Worm (Caenorhabditis elegans) whole organism, late embryonic: ENCODE data around the gene C49A9.9.

Experiments
- ama-1 ChIP-seq: fragments of 150-350 bp; optimal IDR thresholded peaks from 2 replicates; lab custom pipeline; 2014
- ceh-22 ChIP-seq: sonication (generic microtip); optimal IDR thresholded peaks from 2 replicates; lab custom pipeline; 2017; ENCODE audit warnings: missing biosample characterization, missing genetic modification characterization
- ceh-48 ChIP-seq: sonication (generic microtip); optimal IDR thresholded peaks from 2 replicates; lab custom pipeline; 2016; ENCODE audit warnings: missing genetic modification characterization, inconsistent platforms, missing compliant biosample characterization
- ceh-9 ChIP-seq: sonication (generic microtip); optimal IDR thresholded peaks from 2 replicates; lab custom pipeline; 2016; ENCODE audit warnings: mild to moderate bottlenecking, missing genetic modification characterization, inconsistent platforms, missing compliant biosample characterization
- fax-1 ChIP-seq: sonication (generic microtip); optimal IDR thresholded peaks from 2 replicates; lab custom pipeline; 2016; ENCODE audit warnings: missing genotype, missing genetic modification characterization, missing compliant biosample characterization
- fkh-10 ChIP-seq: fragments of 150-350 bp; optimal IDR thresholded peaks from 2 replicates; lab custom pipeline; 2014; ENCODE audit warnings: missing biosample characterization, missing genetic modification reagents, missing genetic modification characterization
- nhr-11 ChIP-seq: fragments of 150-350 bp; optimal IDR thresholded peaks from 2 replicates; lab custom pipeline; 2014; ENCODE audit warnings: missing biosample characterization, missing genetic modification characterization
- pat-9 ChIP-seq: fragments of 200-800 bp; sonication (Bioruptor generic); optimal IDR thresholded peaks from 2 replicates; lab custom pipeline; 2018; ENCODE audit warnings: mild to moderate bottlenecking, missing genetic modification characterization, moderate library complexity, missing compliant biosample characterization
- pqm-1 ChIP-seq: sonication (generic microtip); optimal IDR thresholded peaks from 2 replicates; lab custom pipeline; 2016; ENCODE audit warnings: missing genetic modification characterization, missing compliant biosample characterization
- pros-1 ChIP-seq: fragments of 150-350 bp; optimal IDR thresholded peaks from 2 replicates; lab custom pipeline; 2014; ENCODE audit warnings: missing biosample characterization, missing genetic modification reagents, missing genetic modification characterization
- unc-42 ChIP-seq: sonication (generic microtip); optimal IDR thresholded peaks from 2 replicates; lab custom pipeline; 2016; ENCODE audit warnings: missing genotype, missing genetic modification characterization, missing compliant biosample characterization
- unc-86 ChIP-seq: sonication (generic microtip); optimal IDR thresholded peaks from 2 replicates; lab custom pipeline; 2016; ENCODE audit warnings: missing genetic modification characterization, missing compliant biosample characterization
- zip-5 ChIP-seq: sonication (generic microtip); optimal IDR thresholded peaks from 2 replicates; lab custom pipeline; 2016; ENCODE audit warnings: missing genetic modification characterization, missing compliant biosample characterization

DNA sequence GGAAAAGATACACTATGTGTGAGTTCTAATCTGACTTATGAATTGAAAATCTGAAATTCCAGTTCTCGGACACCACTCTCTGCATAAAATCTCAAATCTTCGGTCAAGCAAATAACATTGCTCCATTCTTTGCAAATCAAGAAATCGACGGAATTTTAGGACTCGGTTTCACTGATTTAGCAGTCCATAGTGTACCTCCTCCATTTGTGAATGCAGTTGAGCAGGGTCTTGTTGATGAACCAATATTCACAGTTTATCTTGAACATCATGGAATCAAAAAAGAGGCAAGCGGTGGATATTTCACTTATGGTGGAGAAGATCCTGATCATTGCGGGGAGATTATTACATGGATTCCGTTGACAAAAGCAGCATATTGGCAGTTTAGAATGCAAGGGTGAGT, 30.0 kb upstream of the C49A9.9 start:
- TF ChIP-seq ceh-9 (no peak), unc-86 (tag; lab: Kevin White, UChicago) (no peak), fkh-10 (no peak), zip-5 (tag; lab: Kevin White, UChicago) (no peak), ama-1 (no peak), pat-9 (tag; lab: Kevin White, UChicago) (no peak), pros-1 (tag; lab: Kevin White, UChicago) (no peak), ceh-48 (no peak), pqm-1 (tag; lab: Kevin White, UChicago) (no peak), nhr-11 (tag; lab: Kevin White, UChicago) (no peak), unc-42 (tag; lab: Kevin White, UChicago) (no peak), fax-1 (no peak), ceh-22 (tag; lab: Kevin White, UChicago) (no peak)
